Fruit fly (Drosophila melanogaster): Measurements from ENCODE around the gene CG42329.

DNA sequence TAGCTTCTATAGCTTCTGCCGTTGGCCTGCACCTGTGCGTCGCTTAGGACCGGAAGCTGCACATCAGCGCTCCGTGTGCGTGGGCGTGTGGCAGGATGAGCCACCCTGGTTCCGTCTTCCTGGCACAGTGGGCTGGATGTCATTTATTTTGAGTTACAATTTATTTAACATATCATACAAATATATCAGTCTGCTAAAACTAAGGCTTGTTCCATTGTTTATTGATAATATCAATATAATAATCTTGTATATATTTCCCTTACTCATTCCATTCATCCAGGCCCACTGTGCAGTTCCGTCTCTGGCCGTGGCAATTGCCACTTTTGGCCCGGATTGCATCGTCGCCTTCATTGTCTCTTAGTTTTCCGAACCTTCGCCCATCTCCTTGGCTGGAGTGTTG lies 4.6 kb upstream of the CG42329 start:
- TF ChIP-seq tj (GFP tag; optimal IDR thresholded peaks at IDR 0.05) (no peak), Crg-1 (GFP tag; optimal IDR thresholded peaks at IDR 0.05) (no peak), pad (GFP tag; optimal IDR thresholded peaks at IDR 0.05) (no peak), CG11617 (GFP tag; optimal IDR thresholded peaks at IDR 0.05) (no peak), CG14711 (tag; optimal IDR thresholded peaks at IDR 0.05) (no peak), CG33017 (tag; optimal IDR thresholded peaks at IDR 0.05) (no peak), ovo (GFP tag; optimal IDR thresholded peaks at IDR 0.05) (no peak), toe (GFP tag; optimal IDR thresholded peaks at IDR 0.05) (no peak), bab1 (GFP tag; optimal IDR thresholded peaks at IDR 0.05) (no peak), CG1620 (GFP tag; optimal IDR thresholded peaks at IDR 0.05) (no peak), CG12768 (GFP tag; optimal IDR thresholded peaks at IDR 0.05) (no peak)
